Worm (Caenorhabditis elegans) whole organism, L3 larva: ENCODE measurements around the gene abu-11.

Experiments used
- R02D3.7 ChIP-seq: fragments of 150-350 bp; optimal IDR thresholded peaks from 2 replicates; lab custom pipeline; 2014; ENCODE audit warnings: missing biosample characterization, missing genetic modification characterization
- ZK546.5 ChIP-seq: sonication (generic microtip); optimal IDR thresholded peaks from 2 replicates; lab custom pipeline; 2017; ENCODE audit warnings: missing biosample characterization, missing genetic modification characterization
- aly-2 ChIP-seq: fragments of 150-350 bp; optimal IDR thresholded peaks from 2 replicates; lab custom pipeline; 2014; ENCODE audit warnings: missing biosample characterization, missing genetic modification characterization
- ama-1 ChIP-seq: fragments of 150-350 bp; optimal IDR thresholded peaks from 2 replicates; lab custom pipeline; 2018
- ceh-28 ChIP-seq: fragments of 150-350 bp; optimal IDR thresholded peaks from 2 replicates; lab custom pipeline; 2014; ENCODE audit warnings: missing biosample characterization, missing genetic modification reagents, missing genetic modification characterization
- daf-12 ChIP-seq: fragments of 150-350 bp; optimal IDR thresholded peaks from 2 replicates; lab custom pipeline; 2014; ENCODE audit warnings: missing biosample characterization, missing genetic modification reagents, missing genetic modification characterization
- egl-27 ChIP-seq: sonication (generic microtip); optimal IDR thresholded peaks from 4 replicates; lab custom pipeline; 2017; ENCODE audit warnings: missing biosample characterization, missing genetic modification reagents, missing genetic modification characterization
- egl-5 ChIP-seq: fragments of 150-350 bp; optimal IDR thresholded peaks from 2 replicates; lab custom pipeline; 2017; ENCODE audit warnings: missing biosample characterization, missing genetic modification reagents, missing genetic modification characterization, inconsistent platforms
- elt-1 ChIP-seq: fragments of 150-350 bp; optimal IDR thresholded peaks from 2 replicates; lab custom pipeline; 2014; ENCODE audit warnings: missing biosample characterization, missing genetic modification characterization
- elt-2 ChIP-seq: sonication (generic microtip); optimal IDR thresholded peaks from 2 replicates; lab custom pipeline; 2016; ENCODE audit warnings: missing genetic modification reagents, mild to moderate bottlenecking, missing genetic modification characterization, missing compliant biosample characterization
- elt-3 ChIP-seq, 3 experiments: fragments of 150-350 bp in 1 of 3; sonication (generic microtip) in 2 of 3; optimal IDR thresholded peaks; 2 replicates in 2 of 3; 4 replicates in 1 of 3; lab custom pipeline; 2014 to 2017; ENCODE audit warnings: missing biosample characterization in 3 of 3, missing genetic modification characterization in 3 of 3
- fkh-10 ChIP-seq: sonication (generic microtip); optimal IDR thresholded peaks from 2 replicates; lab custom pipeline; 2017; ENCODE audit warnings: missing biosample characterization, missing genetic modification reagents, missing genetic modification characterization
- fos-1 ChIP-seq: fragments of 150-350 bp; optimal IDR thresholded peaks from 2 replicates; lab custom pipeline; 2014; ENCODE audit warnings: missing biosample characterization, missing genetic modification characterization
- hmg-11 ChIP-seq: sonication (generic microtip); optimal IDR thresholded peaks from 2 replicates; lab custom pipeline; 2016; ENCODE audit warnings: missing genetic modification characterization, missing compliant biosample characterization
- jun-1 ChIP-seq: fragments of 150-350 bp; optimal IDR thresholded peaks from 2 replicates; lab custom pipeline; 2014; ENCODE audit warnings: missing biosample characterization, missing genetic modification reagents, missing genetic modification characterization
- lin-15B ChIP-seq: fragments of 150-350 bp; optimal IDR thresholded peaks from 2 replicates; lab custom pipeline; 2014; ENCODE audit warnings: missing biosample characterization, missing genetic modification characterization
- lin-39 ChIP-seq: fragments of 150-350 bp; optimal IDR thresholded peaks from 2 replicates; lab custom pipeline; 2018; ENCODE audit warnings: missing biosample characterization, missing genetic modification reagents, missing genetic modification characterization
- lsy-12 ChIP-seq: sonication (generic microtip); optimal IDR thresholded peaks from 2 replicates; lab custom pipeline; 2016; ENCODE audit warnings: mild to moderate bottlenecking, missing genetic modification characterization, missing compliant biosample characterization
- mdl-1 ChIP-seq: fragments of 150-350 bp; optimal IDR thresholded peaks from 2 replicates; lab custom pipeline; 2014; ENCODE audit warnings: missing biosample characterization, missing genetic modification characterization
- mml-1 ChIP-seq: fragments of 150-350 bp; sonication (generic microtip); optimal IDR thresholded peaks from 3 replicates; lab custom pipeline; 2014; ENCODE audit warnings: missing biosample characterization, missing genetic modification characterization
- nfya-1 ChIP-seq: sonication (generic microtip); optimal IDR thresholded peaks from 2 replicates; lab custom pipeline; 2017; ENCODE audit warnings: missing genetic modification characterization, mild to moderate bottlenecking, missing compliant biosample characterization, antibody characterized with exemption, moderate library complexity; ENCODE audit not compliant: insufficient read depth
- nhr-11 ChIP-seq: fragments of 150-350 bp; optimal IDR thresholded peaks from 2 replicates; lab custom pipeline; 2014; ENCODE audit warnings: missing biosample characterization, missing genetic modification characterization
- nhr-12 ChIP-seq: fragments of 150-350 bp; optimal IDR thresholded peaks from 2 replicates; lab custom pipeline; 2014; ENCODE audit warnings: missing biosample characterization, missing genetic modification characterization
- nhr-23 ChIP-seq: fragments of 150-350 bp; optimal IDR thresholded peaks from 2 replicates; lab custom pipeline; 2014; ENCODE audit warnings: missing biosample characterization, missing genetic modification reagents, missing genetic modification characterization
- nhr-237 ChIP-seq: fragments of 150-350 bp; optimal IDR thresholded peaks from 2 replicates; lab custom pipeline; 2014; ENCODE audit warnings: missing biosample characterization, missing genetic modification characterization
- nhr-25 ChIP-seq: sonication (generic microtip); optimal IDR thresholded peaks from 2 replicates; lab custom pipeline; 2017; ENCODE audit warnings: missing biosample characterization, missing genetic modification characterization
- nhr-28 ChIP-seq: fragments of 150-350 bp; optimal IDR thresholded peaks from 2 replicates; lab custom pipeline; 2014; ENCODE audit warnings: missing biosample characterization, missing genetic modification characterization
- nhr-43 ChIP-seq: sonication (generic microtip); optimal IDR thresholded peaks from 2 replicates; lab custom pipeline; 2016; ENCODE audit warnings: mild to moderate bottlenecking, missing genetic modification characterization, missing compliant biosample characterization; ENCODE audit not compliant: poor library complexity, severe bottlenecking
- nhr-76 ChIP-seq: fragments of 150-350 bp; sonication (generic microtip); optimal IDR thresholded peaks from 5 replicates; lab custom pipeline; 2014; ENCODE audit warnings: missing biosample characterization, missing genetic modification characterization
- nhr-77 ChIP-seq: fragments of 150-350 bp; optimal IDR thresholded peaks from 2 replicates; lab custom pipeline; 2014; ENCODE audit warnings: missing biosample characterization, missing genetic modification characterization
- pha-4 ChIP-seq: fragments of 150-350 bp; optimal IDR thresholded peaks from 2 replicates; lab custom pipeline; 2014; ENCODE audit warnings: missing biosample characterization, missing genetic modification reagents, missing genetic modification characterization
- pqm-1 ChIP-seq: fragments of 150-350 bp; optimal IDR thresholded peaks from 2 replicates; lab custom pipeline; 2017; ENCODE audit warnings: missing biosample characterization, missing genetic modification characterization, inconsistent platforms
- sea-2 ChIP-seq: fragments of 150-350 bp; sonication (generic microtip); optimal IDR thresholded peaks from 4 replicates; lab custom pipeline; 2014; ENCODE audit warnings: missing biosample characterization, missing genetic modification reagents, missing genetic modification characterization
- skn-1 ChIP-seq: fragments of 150-350 bp; optimal IDR thresholded peaks from 2 replicates; lab custom pipeline; 2014; ENCODE audit warnings: missing biosample characterization, missing genetic modification characterization
- snpc-4 ChIP-seq: fragments of 150-350 bp; optimal IDR thresholded peaks from 2 replicates; lab custom pipeline; 2014; ENCODE audit warnings: missing biosample characterization, missing genetic modification characterization
- tbx-2 ChIP-seq: sonication (generic microtip); optimal IDR thresholded peaks from 2 replicates; lab custom pipeline; 2016; ENCODE audit warnings: mild to moderate bottlenecking, missing genetic modification characterization, missing compliant biosample characterization
- unc-62 ChIP-seq: fragments of 150-350 bp; sonication (generic microtip); optimal IDR thresholded peaks from 4 replicates; lab custom pipeline; 2014; ENCODE audit warnings: missing biosample characterization, missing genetic modification reagents, missing genetic modification characterization
- zag-1 ChIP-seq: fragments of 150-350 bp; optimal IDR thresholded peaks from 2 replicates; lab custom pipeline; 2014; ENCODE audit warnings: missing biosample characterization, missing genetic modification characterization
- ztf-11 ChIP-seq: fragments of 150-350 bp; optimal IDR thresholded peaks from 2 replicates; lab custom pipeline; 2014; ENCODE audit warnings: missing biosample characterization, missing genetic modification characterization
- ztf-4 ChIP-seq: fragments of 150-350 bp; optimal IDR thresholded peaks from 2 replicates; lab custom pipeline; 2014; ENCODE audit warnings: missing biosample characterization, missing genetic modification characterization

Gene abu-11

DNA sequence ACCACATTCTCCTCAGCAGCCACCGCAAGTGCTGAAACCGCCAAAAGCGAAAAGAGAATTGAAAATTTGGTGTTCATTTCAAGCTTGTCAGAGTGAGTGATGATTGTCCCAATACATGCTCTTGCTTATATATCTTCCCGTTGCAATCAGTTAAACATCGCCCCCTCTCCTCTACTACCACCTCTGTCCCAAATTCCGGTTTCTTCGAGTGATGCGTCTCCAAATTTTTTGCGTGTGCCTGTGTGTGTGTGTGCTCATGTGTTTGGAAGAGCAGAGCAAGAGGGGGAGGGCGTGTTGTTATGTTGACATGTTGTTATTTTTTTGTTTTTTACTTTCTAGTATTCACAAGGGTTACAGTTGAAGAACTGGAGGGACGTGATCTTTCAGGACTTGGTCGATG is at the start of gene abu-11:
TSS of gene abu-11 (minus strand) at position 101 of the 400 bp plus-strand sequence.
- TF ChIP-seq elt-3 (tag; optimal IDR thresholded peaks at IDR 0.05; lab: Kevin White, UChicago) (no peak), R02D3.7 (no peak), nhr-12 (no peak), lin-15B (tag; lab: Kevin White, UChicago) (no peak)

DNA sequence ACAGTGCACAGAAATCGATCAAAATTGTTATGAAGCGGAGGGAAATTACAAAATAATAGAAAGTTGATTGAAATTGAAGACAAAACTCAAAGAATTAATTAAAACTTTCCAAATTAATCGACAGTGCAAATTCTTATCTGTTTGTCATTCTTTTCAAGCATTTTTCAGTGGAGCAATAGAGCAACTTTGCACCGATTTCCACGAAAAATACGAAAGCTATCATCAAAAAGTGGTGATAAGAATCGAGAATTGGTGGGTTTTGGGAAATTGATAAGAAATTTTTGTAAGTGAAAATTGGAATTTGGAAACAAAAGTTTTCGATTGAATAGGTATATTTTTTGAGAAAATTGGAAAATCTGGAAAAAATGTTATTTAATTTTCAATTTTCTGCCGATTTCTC is 45.7 kb upstream of the abu-11 start:
- TF ChIP-seq elt-2 (tag; lab: Kevin White, UChicago) = peak; percentile 92
- TF ChIP-seq pqm-1 (tag; lab: Kevin White, UChicago) = peak; percentile 100
- TF ChIP-seq skn-1 = peak; percentile 75
- no peak for TF ChIP-seq mml-1 (tag; lab: Kevin White, UChicago)
- TF ChIP-seq nhr-77 (tag; lab: Kevin White, UChicago) = no peak
- no peak for TF ChIP-seq snpc-4 (tag; lab: Kevin White, UChicago)
- no peak for TF ChIP-seq nhr-23 (tag; lab: Kevin White, UChicago)
- TF ChIP-seq mdl-1 (tag; lab: Kevin White, UChicago) = no peak
- TF ChIP-seq daf-12 = no peak
- TF ChIP-seq nhr-11 = no peak
- TF ChIP-seq lin-15B (tag; lab: Kevin White, UChicago) = no peak
- no peak for TF ChIP-seq elt-1 (tag; lab: Kevin White, UChicago)
- TF ChIP-seq jun-1 (tag; lab: Kevin White, UChicago) = no peak

ce11 chrII:237721-238120 is 43.4 kb upstream of the abu-11 start, which contains the start of gene laat-1:
TSS of gene laat-1 (minus strand) at chrII:237821.
- TF ChIP-seq nhr-43 (tag; lab: Kevin White, UChicago) (no peak), sea-2 (GFP tag; lab: Kevin White, UChicago) (no peak), unc-62 (GFP tag; lab: Kevin White, UChicago) (no peak), lin-39 (no peak), nhr-11 (no peak), ceh-28 (tag; lab: Kevin White, UChicago) (no peak), ZK546.5 (no peak), fos-1 (tag; lab: Kevin White, UChicago) (no peak), R02D3.7 (no peak), nhr-237 (tag; lab: Kevin White, UChicago) (no peak)

DNA sequence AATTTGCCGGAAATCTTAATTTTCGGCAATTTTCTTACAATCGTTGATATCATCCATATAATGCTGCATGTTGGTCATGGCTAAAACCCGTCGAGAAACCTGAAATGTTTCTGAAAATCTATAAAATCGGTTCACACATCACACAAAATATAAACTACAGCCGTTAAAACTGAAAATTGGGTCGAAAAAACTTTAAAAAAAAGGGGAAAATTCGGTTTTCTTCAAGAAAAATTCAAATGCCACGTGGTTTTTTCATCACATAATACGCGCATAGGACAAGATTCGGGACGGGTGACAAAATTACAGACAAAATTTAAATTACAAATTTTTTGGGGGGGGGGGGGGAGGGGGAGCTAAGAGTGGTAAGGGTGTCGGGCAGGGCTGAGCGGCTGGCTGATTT is 38.3 kb upstream of the abu-11 start, which contains the start of gene Y43H11AL.1:
TSS of gene Y43H11AL.1 (minus strand) at position 101 of the 400 bp plus-strand sequence.
- TF ChIP-seq lin-39 (no peak), mml-1 (tag; lab: Kevin White, UChicago) (no peak), mdl-1 (tag; lab: Kevin White, UChicago) (no peak), ztf-4 (no peak), skn-1 (no peak), nhr-43 (tag; lab: Kevin White, UChicago) (no peak), nhr-76 (tag; lab: Kevin White, UChicago) (no peak), nhr-25 (tag; lab: Kevin White, UChicago) (no peak), elt-3 (tag; optimal IDR thresholded peaks at IDR 0.05; lab: Kevin White, UChicago) (no peak), aly-2 (no peak), fos-1 (tag; lab: Kevin White, UChicago) (no peak), lsy-12 (tag; lab: Kevin White, UChicago) (no peak), fkh-10 (no peak)

DNA sequence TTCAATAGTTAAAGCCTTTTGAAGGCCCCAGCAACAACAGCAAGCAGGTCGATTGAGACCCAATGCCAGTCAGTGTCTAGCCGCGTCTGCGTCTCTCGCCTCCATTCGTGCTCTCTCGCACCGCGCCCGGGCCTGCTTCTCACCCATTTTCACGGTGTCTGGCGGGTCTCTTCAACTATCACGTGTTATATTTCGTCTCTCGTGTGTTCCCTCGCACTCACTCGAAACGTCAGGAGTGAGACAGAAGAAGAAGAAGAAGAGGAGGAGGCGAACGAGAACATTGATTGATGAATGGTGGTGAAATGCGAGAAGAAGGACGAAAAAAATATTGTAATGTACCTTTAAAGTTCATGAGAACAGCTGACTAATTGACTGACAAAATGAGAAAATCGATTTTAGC is 26.9 kb upstream of the abu-11 start:
- TF ChIP-seq pha-4 (peak; percentile 47), jun-1 (tag; lab: Kevin White, UChicago) (peak; percentile 81), mdl-1 (tag; lab: Kevin White, UChicago) (peak; percentile 40), tbx-2 (tag; lab: Kevin White, UChicago) (peak; percentile 58), unc-62 (GFP tag; lab: Kevin White, UChicago) (peak; percentile 64), hmg-11 (tag; lab: Kevin White, UChicago) (peak; percentile 85), lsy-12 (tag; lab: Kevin White, UChicago) (peak; percentile 34), zag-1 (tag; lab: Kevin White, UChicago) (no peak), nfya-1 (tag; lab: Kevin White, UChicago) (peak; percentile 86), ztf-11 (tag; lab: Kevin White, UChicago) (no peak), skn-1 (peak; percentile 37), elt-1 (tag; lab: Kevin White, UChicago) (peak; percentile 66), daf-12 (no peak), nhr-76 (tag; lab: Kevin White, UChicago) (no peak), fos-1 (tag; lab: Kevin White, UChicago) (no peak), ama-1 (lab: Kevin White, UChicago) (peak; percentile 41), lin-39 (peak; percentile 95), nhr-23 (tag; lab: Kevin White, UChicago) (peak; percentile 81), snpc-4 (tag; lab: Kevin White, UChicago) (peak; percentile 37), lin-15B (tag; lab: Kevin White, UChicago) (peak; percentile 71), elt-2 (tag; lab: Kevin White, UChicago) (peak; percentile 56), ceh-28 (tag; lab: Kevin White, UChicago) (peak; percentile 75), nhr-25 (tag; lab: Kevin White, UChicago) (peak; percentile 96), pqm-1 (tag; lab: Kevin White, UChicago) (peak; percentile 46), R02D3.7 (peak; percentile 3), nhr-28 (tag; lab: Kevin White, UChicago) (no peak), egl-27 (no peak), egl-5 (tag; lab: Kevin White, UChicago) (peak; percentile 15)
- TF ChIP-seq, all 47 proteins: peak for 21
